Worm (Caenorhabditis elegans) whole organism, mixed stage, embryonic: Measurements from ENCODE around the gene spr-2.

Experiments
- M03D4.4 ChIP-seq: sonication (generic microtip); optimal IDR thresholded peaks from 2 replicates; lab custom pipeline; 2017; ENCODE audit warnings: mild to moderate bottlenecking, missing genetic modification characterization, missing compliant biosample characterization
- bed-3 ChIP-seq: fragments of 200-800 bp; sonication (Bioruptor generic); optimal IDR thresholded peaks from 3 replicates; lab custom pipeline; 2018; ENCODE audit warnings: mild to moderate bottlenecking, missing genetic modification characterization, moderate library complexity, missing compliant biosample characterization
- blmp-1 ChIP-seq: fragments of 150-350 bp; optimal IDR thresholded peaks from 2 replicates; lab custom pipeline; 2014; ENCODE audit warnings: missing biosample characterization, missing genetic modification characterization
- ceh-39 ChIP-seq: fragments of 150-350 bp; optimal IDR thresholded peaks from 2 replicates; lab custom pipeline; 2014; ENCODE audit warnings: missing biosample characterization, missing genetic modification characterization
- ceh-83 ChIP-seq: fragments of 200-800 bp; sonication (Bioruptor generic); optimal IDR thresholded peaks from 2 replicates; lab custom pipeline; 2018; ENCODE audit warnings: mild to moderate bottlenecking, missing genetic modification characterization, missing compliant biosample characterization
- cnd-1 ChIP-seq: fragments of 200-800 bp; sonication (Bioruptor generic); optimal IDR thresholded peaks from 2 replicates; lab custom pipeline; 2018; ENCODE audit warnings: mild to moderate bottlenecking, missing genetic modification characterization, missing compliant biosample characterization
- drap-1 ChIP-seq: fragments of 200-800 bp; sonication (Bioruptor generic); optimal IDR thresholded peaks from 3 replicates; lab custom pipeline; 2018; ENCODE audit warnings: mild to moderate bottlenecking, missing genetic modification characterization, missing compliant biosample characterization
- elt-3 ChIP-seq: fragments of 150-350 bp; optimal IDR thresholded peaks from 2 replicates; lab custom pipeline; 2014; ENCODE audit warnings: missing biosample characterization, missing genetic modification characterization
- flh-1 ChIP-seq: fragments of 200-800 bp; sonication (Bioruptor generic); optimal IDR thresholded peaks from 2 replicates; lab custom pipeline; 2018; ENCODE audit warnings: mild to moderate bottlenecking, missing genetic modification characterization, moderate library complexity, missing compliant biosample characterization
- ham-2 ChIP-seq: fragments of 200-800 bp; sonication (Bioruptor generic); optimal IDR thresholded peaks from 2 replicates; lab custom pipeline; 2018; ENCODE audit warnings: mild to moderate bottlenecking, missing genetic modification characterization, missing compliant biosample characterization
- hlh-1 ChIP-seq: fragments of 150-350 bp; optimal IDR thresholded peaks from 2 replicates; lab custom pipeline; 2014; ENCODE audit warnings: missing biosample characterization, missing genetic modification reagents, missing genetic modification characterization
- lin-13 ChIP-seq: fragments of 150-350 bp; optimal IDR thresholded peaks from 2 replicates; lab custom pipeline; 2014; ENCODE audit warnings: missing biosample characterization, missing genetic modification characterization
- lsy-2 ChIP-seq: fragments of 150-350 bp; optimal IDR thresholded peaks from 2 replicates; lab custom pipeline; 2014; ENCODE audit warnings: missing biosample characterization, missing genetic modification characterization
- mab-5 ChIP-seq: fragments of 150-350 bp; optimal IDR thresholded peaks from 2 replicates; lab custom pipeline; 2014; ENCODE audit warnings: missing biosample characterization, missing genetic modification characterization
- mep-1 ChIP-seq: fragments of 150-350 bp; optimal IDR thresholded peaks from 2 replicates; lab custom pipeline; 2017; ENCODE audit warnings: missing biosample characterization, missing genetic modification reagents, missing genetic modification characterization, inconsistent platforms
- mls-2 ChIP-seq: sonication (generic microtip); optimal IDR thresholded peaks from 2 replicates; lab custom pipeline; 2016; ENCODE audit warnings: mild to moderate bottlenecking, missing genetic modification characterization, moderate library complexity, missing compliant biosample characterization
- nhr-12 ChIP-seq: fragments of 150-350 bp; optimal IDR thresholded peaks from 2 replicates; lab custom pipeline; 2014; ENCODE audit warnings: missing biosample characterization, missing genetic modification characterization
- nhr-2 ChIP-seq: fragments of 150-350 bp; optimal IDR thresholded peaks from 2 replicates; lab custom pipeline; 2014; ENCODE audit warnings: missing biosample characterization, missing genetic modification characterization
- nhr-237 ChIP-seq: fragments of 150-350 bp; optimal IDR thresholded peaks from 2 replicates; lab custom pipeline; 2014; ENCODE audit warnings: missing biosample characterization, missing genetic modification characterization
- nhr-28 ChIP-seq: fragments of 150-350 bp; optimal IDR thresholded peaks from 2 replicates; lab custom pipeline; 2014; ENCODE audit warnings: missing biosample characterization, missing genetic modification characterization
- nhr-76 ChIP-seq: sonication (generic microtip); optimal IDR thresholded peaks from 2 replicates; lab custom pipeline; 2017; ENCODE audit warnings: missing biosample characterization, missing genetic modification characterization
- pha-4 ChIP-seq: fragments of 150-350 bp; optimal IDR thresholded peaks from 2 replicates; lab custom pipeline; 2018; ENCODE audit warnings: missing biosample characterization, missing genetic modification reagents, missing genetic modification characterization
- sem-2 ChIP-seq: fragments of 200-800 bp; sonication (Bioruptor generic); optimal IDR thresholded peaks from 2 replicates; lab custom pipeline; 2018; ENCODE audit warnings: mild to moderate bottlenecking, missing genetic modification characterization, missing compliant biosample characterization
- snpc-4 ChIP-seq: fragments of 150-350 bp; optimal IDR thresholded peaks from 2 replicates; lab custom pipeline; 2014; ENCODE audit warnings: missing biosample characterization, missing genetic modification characterization
- tbx-8 ChIP-seq: fragments of 200-800 bp; sonication (Bioruptor generic); optimal IDR thresholded peaks from 2 replicates; lab custom pipeline; 2018; ENCODE audit warnings: mild to moderate bottlenecking, missing genetic modification characterization, moderate library complexity, missing compliant biosample characterization
- unc-120 ChIP-seq: sonication (generic microtip); optimal IDR thresholded peaks from 2 replicates; lab custom pipeline; 2017; ENCODE audit warnings: missing genetic modification characterization, missing compliant biosample characterization; ENCODE audit not compliant: poor library complexity, severe bottlenecking
- unc-39 ChIP-seq: fragments of 150-350 bp; optimal IDR thresholded peaks from 2 replicates; lab custom pipeline; 2014; ENCODE audit warnings: missing biosample characterization, missing genetic modification characterization
- unc-62 ChIP-seq: fragments of 150-350 bp; optimal IDR thresholded peaks from 2 replicates; lab custom pipeline; 2014; ENCODE audit warnings: missing biosample characterization, missing genetic modification reagents, missing genetic modification characterization
- zip-8 ChIP-seq: fragments of 150-350 bp; optimal IDR thresholded peaks from 2 replicates; lab custom pipeline; 2014; ENCODE audit warnings: missing biosample characterization, missing genetic modification characterization
- ztf-11 ChIP-seq: fragments of 150-350 bp; optimal IDR thresholded peaks from 2 replicates; lab custom pipeline; 2014; ENCODE audit warnings: missing biosample characterization, missing genetic modification characterization

The spr-2 gene

ce11 chrIV:8855963-8856362 lies 35.3 kb upstream of the spr-2 start, which contains the start of gene T11B7.5:
Gene T11B7.5, minus strand, starts transcription at chrIV:8856063.
- TF ChIP-seq mep-1 (no peak), unc-62 (GFP tag; lab: Kevin White, UChicago) (no peak), cnd-1 (tag; lab: Kevin White, UChicago) (no peak), ceh-39 (tag; lab: Kevin White, UChicago) (no peak), elt-3 (tag; lab: Kevin White, UChicago) (no peak), sem-2 (GFP tag; lab: Kevin White, UChicago) (no peak), unc-39 (tag; lab: Kevin White, UChicago) (no peak), nhr-12 (no peak), unc-120 (tag; lab: Kevin White, UChicago) (no peak), mab-5 (no peak), hlh-1 (tag; lab: Kevin White, UChicago) (no peak)

DNA sequence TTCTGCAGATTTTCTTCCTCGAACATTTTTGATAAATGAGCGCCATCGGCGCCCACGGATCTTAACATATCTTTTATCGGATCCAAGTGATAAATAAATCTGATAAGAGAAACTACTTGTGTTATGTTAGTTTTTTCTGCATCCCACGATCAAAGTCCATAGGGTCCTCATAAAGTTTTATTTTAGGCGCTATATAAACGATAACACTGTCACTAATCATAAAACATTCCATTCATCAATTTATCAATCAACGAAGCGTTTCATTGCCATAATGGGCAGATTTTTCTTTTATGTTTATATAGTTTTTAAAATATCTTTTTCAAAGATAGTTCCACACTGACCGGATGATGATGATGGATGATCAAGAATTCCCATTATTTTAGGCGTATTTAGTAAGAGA lies 26.6 kb upstream of the spr-2 start:
- TF ChIP-seq M03D4.4 (tag; lab: Kevin White, UChicago): no peak
- no peak for TF ChIP-seq nhr-12
- TF ChIP-seq ztf-11 (tag; lab: Kevin White, UChicago): no peak
- no peak for TF ChIP-seq mls-2 (tag; lab: Kevin White, UChicago)
- no peak for TF ChIP-seq mep-1
- no peak for TF ChIP-seq nhr-28
- no peak for TF ChIP-seq pha-4 (tag; lab: Kevin White, UChicago)
- no peak for TF ChIP-seq flh-1 (GFP tag; lab: Kevin White, UChicago)
- TF ChIP-seq zip-8: no peak
- TF ChIP-seq hlh-1 (tag; lab: Kevin White, UChicago): no peak
- no peak for TF ChIP-seq blmp-1
- no peak for TF ChIP-seq nhr-76
- no peak for TF ChIP-seq ceh-83 (GFP tag; lab: Kevin White, UChicago)

ce11 chrIV:8865343-8865742 lies 25.9 kb upstream of the spr-2 start, which contains the start of gene C09G9.1:
Gene C09G9.1, minus strand, starts transcription at chrIV:8865485.
- TF ChIP-seq ham-2 (GFP tag; lab: Kevin White, UChicago) (no peak), mab-5 (no peak), nhr-2 (tag; lab: Kevin White, UChicago) (no peak), lin-13 (tag; lab: Kevin White, UChicago) (no peak), unc-39 (tag; lab: Kevin White, UChicago) (no peak)
- TF ChIP-seq, all 35 proteins: peak for 0

DNA sequence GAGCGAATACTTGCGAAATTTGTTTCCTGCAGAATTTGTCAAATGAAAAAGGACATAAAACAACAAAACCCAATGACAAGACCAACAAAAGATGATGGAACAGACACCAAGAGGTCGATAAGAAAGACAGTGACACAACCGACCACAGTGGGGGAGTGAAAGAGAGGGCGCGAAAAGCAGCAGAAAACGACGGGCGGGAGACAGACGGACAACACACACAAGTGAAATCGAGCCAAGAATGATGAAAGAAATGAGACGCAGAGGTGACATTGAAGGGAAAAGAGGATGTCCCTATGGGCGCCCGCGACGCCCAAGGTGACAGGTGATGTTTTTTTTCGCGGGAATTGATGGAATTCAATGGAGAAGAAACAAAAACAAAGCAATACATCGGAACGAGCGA lies 25.2 kb upstream of the spr-2 start:
- no peak for TF ChIP-seq nhr-76
- no peak for TF ChIP-seq mls-2 (tag; lab: Kevin White, UChicago)
- peak; percentile 81 for TF ChIP-seq unc-120 (tag; lab: Kevin White, UChicago)
- TF ChIP-seq tbx-8: no peak
- peak; percentile 69 for TF ChIP-seq unc-62 (GFP tag; lab: Kevin White, UChicago)
- TF ChIP-seq, all 35 proteins: peak for 2

DNA sequence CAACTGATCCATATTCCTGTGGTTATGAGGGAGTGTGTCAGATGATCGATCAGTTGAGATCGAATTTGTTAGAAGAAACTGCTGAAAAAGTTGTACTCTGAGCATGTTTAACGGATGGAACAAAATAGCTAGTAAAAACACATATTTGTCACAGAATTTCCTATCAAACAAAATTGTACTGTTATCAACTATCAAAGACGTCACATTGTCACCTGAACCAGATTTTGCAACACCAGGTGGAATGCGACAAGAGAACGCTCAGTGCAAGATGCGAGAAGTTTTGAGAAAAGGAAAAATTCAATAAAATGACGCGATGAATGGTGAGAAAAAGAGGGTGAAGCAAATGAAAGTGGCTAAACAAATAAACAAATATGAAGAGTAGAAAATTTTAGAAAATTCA lies 23.7 kb upstream of the spr-2 start:
- TF ChIP-seq zip-8 (no peak), mls-2 (tag; lab: Kevin White, UChicago) (no peak), sem-2 (GFP tag; lab: Kevin White, UChicago) (no peak), cnd-1 (tag; lab: Kevin White, UChicago) (no peak), nhr-237 (tag; lab: Kevin White, UChicago) (no peak), ceh-83 (GFP tag; lab: Kevin White, UChicago) (no peak), ceh-39 (tag; lab: Kevin White, UChicago) (no peak), tbx-8 (no peak), drap-1 (GFP tag; lab: Kevin White, UChicago) (no peak), M03D4.4 (tag; lab: Kevin White, UChicago) (no peak), hlh-1 (tag; lab: Kevin White, UChicago) (no peak), nhr-76 (no peak), snpc-4 (tag; lab: Kevin White, UChicago) (no peak)

DNA sequence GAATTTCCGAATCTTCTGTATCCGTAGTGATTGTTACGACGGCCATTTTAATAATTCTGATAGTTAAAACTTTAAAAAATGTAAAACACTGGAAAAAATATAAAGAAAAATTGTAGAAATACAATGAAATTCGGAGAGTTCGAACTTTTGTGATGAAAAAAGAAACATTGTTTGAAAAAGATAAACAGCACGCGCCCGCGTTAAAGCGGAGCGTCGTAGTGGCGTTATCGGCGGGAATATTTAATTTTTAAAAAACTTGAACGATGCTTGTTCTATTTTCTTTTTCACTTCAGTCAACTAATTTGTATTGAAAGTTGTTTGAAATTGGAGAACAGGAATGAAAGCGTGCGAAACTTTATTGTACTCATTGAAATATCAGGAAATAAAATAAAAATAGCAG lies 21.6 kb upstream of the spr-2 start, which contains the start of gene npp-23:
npp-23 (minus strand) TSS at position 56 of the 400 bp plus-strand sequence.
- no peak for TF ChIP-seq nhr-28
- TF ChIP-seq lsy-2: peak; percentile 7
- no peak for TF ChIP-seq bed-3 (GFP tag; lab: Kevin White, UChicago)
- peak; percentile 5 for TF ChIP-seq hlh-1 (tag; lab: Kevin White, UChicago)
- TF ChIP-seq mep-1: peak; percentile 5
